Fruit fly (Drosophila melanogaster) whole organism, wandering third instar larva: ENCODE measurements around the gene CG17380.

Experiments
- Dif ChIP-seq: fragments of 200-275, 200-300 bp; sonication (Bioruptor generic); optimal IDR thresholded peaks from 2 replicates; lab custom pipeline; 2018; ENCODE audit warnings: missing biosample characterization, missing genetic modification characterization; ENCODE audit not compliant: partially characterized antibody
- HLH106 ChIP-seq: fragments of 200-800 bp; optimal IDR thresholded peaks from 3 replicates; lab custom pipeline; 2019; ENCODE audit warnings: missing biosample characterization, mild to moderate bottlenecking, missing genetic modification characterization, moderate library complexity
- Rel ChIP-seq, 2 experiments: fragments of 200-800 bp; sonication (Bioruptor generic) in 1 of 2; optimal IDR thresholded peaks; 2 replicates in 1 of 2; 3 replicates in 1 of 2; lab custom pipeline; 2016 to 2019; ENCODE audit warnings: mild to moderate bottlenecking in 2 of 2, missing biosample characterization in 2 of 2, missing genetic modification characterization in 2 of 2, moderate library complexity in 1 of 2
- br ChIP-seq: fragments of 200-800 bp; sonication (Bioruptor generic); optimal IDR thresholded peaks from 2 replicates; lab custom pipeline; 2016; ENCODE audit warnings: missing biosample characterization, missing genetic modification characterization
- brk ChIP-seq: fragments of 200-800 bp; sonication (Bioruptor generic); optimal IDR thresholded peaks from 2 replicates; lab custom pipeline; 2016; ENCODE audit warnings: missing biosample characterization, mild to moderate bottlenecking, missing genetic modification characterization
- h ChIP-seq: fragments of 200-800 bp; sonication (Bioruptor generic); optimal IDR thresholded peaks from 3 replicates; lab custom pipeline; 2016; ENCODE audit warnings: missing biosample characterization, mild to moderate bottlenecking, missing genetic modification characterization
- psq ChIP-seq: fragments of 200-800 bp; sonication (Bioruptor generic); optimal IDR thresholded peaks from 3 replicates; lab custom pipeline; 2017; ENCODE audit warnings: missing biosample characterization, mild to moderate bottlenecking, missing genetic modification characterization, moderate library complexity
- usp ChIP-seq: fragments of >200 bp; optimal IDR thresholded peaks from 2 replicates; lab custom pipeline; 2017; ENCODE audit warnings: missing biosample characterization, missing genetic modification characterization
- woc ChIP-seq: sonication (Bioruptor generic); optimal IDR thresholded peaks from 2 replicates; lab custom pipeline; 2016; ENCODE audit warnings: missing biosample characterization, mild to moderate bottlenecking, missing genetic modification characterization

dm6 chr3R:23417650-23418049, 14.1 kb upstream of the CG17380 start:
- no peak for TF ChIP-seq HLH106
- TF ChIP-seq woc (GFP tag; lab: Kevin White, UChicago) = no peak
- no peak for TF ChIP-seq br (GFP tag; lab: Kevin White, UChicago)
- TF ChIP-seq brk = no peak
- no peak for TF ChIP-seq Rel (GFP tag; optimal IDR thresholded peaks at IDR 0.05; lab: Kevin White, UChicago)
- TF ChIP-seq Rel (tag; optimal IDR thresholded peaks at IDR 0.05; lab: Kevin White, UChicago) = no peak
- no peak for TF ChIP-seq psq (GFP tag; lab: Kevin White, UChicago)
- TF ChIP-seq h = peak; percentile 34
- no peak for TF ChIP-seq usp (GFP tag; lab: Kevin White, UChicago)
- TF ChIP-seq Dif (GFP tag; lab: Kevin White, UChicago) = no peak
